Worm (Caenorhabditis elegans) whole organism, midembryonic: ENCODE results near the gene srx-131.

ENCODE experiments used
- T22C8.4 ChIP-seq: fragments of 200-800 bp; sonication (Bioruptor generic); IDR thresholded peaks from 2 replicates; pipeline ENCODE4 v1.3.6; 2022; ENCODE audit warnings: missing genetic modification characterization, missing compliant biosample characterization
- cog-1 ChIP-seq: sonication (generic microtip); optimal IDR thresholded peaks from 2 replicates; lab custom pipeline; 2016; ENCODE audit warnings: missing genetic modification characterization, missing compliant biosample characterization
- flt-1 ChIP-seq: fragments of 200-800 bp; sonication (Bioruptor generic); IDR thresholded peaks from 2 replicates; pipeline ENCODE4 v1.3.6; 2022; ENCODE audit warnings: missing genetic modification characterization, missing compliant biosample characterization
- klf-2 ChIP-seq: fragments of 200-800 bp; sonication (Bioruptor generic); conservative IDR thresholded peaks from 2 replicates; pipeline ENCODE4 v1.3.6; 2022; ENCODE audit warnings: missing genetic modification reagents, missing genetic modification characterization, missing compliant biosample characterization
- med-1 ChIP-seq: sonication (generic microtip); optimal IDR thresholded peaks from 2 replicates; lab custom pipeline; 2017; ENCODE audit warnings: missing genetic modification characterization, mild to moderate bottlenecking, missing compliant biosample characterization, antibody characterized with exemption, missing genetic modification reagents; ENCODE audit not compliant: insufficient read depth
- ref-1 ChIP-seq: fragments of 200-800 bp; sonication (Bioruptor generic); conservative IDR thresholded peaks from 2 replicates; pipeline ENCODE4 v1.3.6; 2022; ENCODE audit warnings: missing genetic modification reagents, missing genetic modification characterization, missing compliant biosample characterization
- tab-1 ChIP-seq: fragments of 200-800 bp; sonication (Bioruptor generic); IDR thresholded peaks from 2 replicates; pipeline ENCODE4 v1.3.6; 2022; ENCODE audit warnings: missing genetic modification characterization, missing compliant biosample characterization
- ztf-23 ChIP-seq: fragments of 200-800 bp; sonication (Bioruptor generic); IDR thresholded peaks from 2 replicates; pipeline ENCODE4 v1.3.6; 2022; ENCODE audit warnings: missing genetic modification reagents, missing genetic modification characterization, missing compliant biosample characterization
- ztf-29 ChIP-seq: fragments of 200-800 bp; sonication (Bioruptor generic); IDR thresholded peaks from 2 replicates; pipeline ENCODE4 v1.3.6; 2022; ENCODE audit warnings: missing genetic modification reagents, missing genetic modification characterization, missing compliant biosample characterization

srx-131 gene

ce11 chrV:13891489-13891888, 46.3 kb downstream of the srx-131 start:
- no peak for TF ChIP-seq med-1 (GFP tag; lab: Kevin White, UChicago)

- TF ChIP-seq flt-1 (GFP tag; lab: Robert Waterston, UW) (no peak), med-1 (GFP tag; lab: Kevin White, UChicago) (no peak), cog-1 (tag; lab: Kevin White, UChicago) (no peak), ref-1 (GFP tag; lab: Robert Waterston, UW) (no peak), T22C8.4 (GFP tag; lab: Robert Waterston, UW) (no peak), tab-1 (GFP tag; lab: Robert Waterston, UW) (no peak), ztf-23 (GFP tag; lab: Robert Waterston, UW) (no peak), klf-2 (no peak), ztf-29 (GFP tag; lab: Robert Waterston, UW) (no peak)
Observed at ce11 chrV:13892457-13893375, 47.5 kb downstream of the srx-131 start, which contains the start of gene sptl-3. Gene sptl-3 (plus strand): TSS chrV:13893325.

- no peak for TF ChIP-seq ztf-29 (GFP tag; lab: Robert Waterston, UW)
- TF ChIP-seq ztf-23 (GFP tag; lab: Robert Waterston, UW), result no peak
- no peak for TF ChIP-seq cog-1 (tag; lab: Kevin White, UChicago)
- TF ChIP-seq flt-1 (GFP tag; lab: Robert Waterston, UW), result no peak
- TF ChIP-seq med-1 (GFP tag; lab: Kevin White, UChicago), result no peak
- TF ChIP-seq T22C8.4 (GFP tag; lab: Robert Waterston, UW), result no peak
- TF ChIP-seq ref-1 (GFP tag; lab: Robert Waterston, UW), result no peak
- no peak for TF ChIP-seq tab-1 (GFP tag; lab: Robert Waterston, UW)
- no peak for TF ChIP-seq klf-2
Observed at ce11 chrV:13893583-13893982, 48.3 kb downstream of the srx-131 start.
